Fruit fly (Drosophila melanogaster) whole organism, embryonic: Measurements from ENCODE around the gene Jhbp5.
A peak's percentile ranks its signal among the peaks of the same experiment; 100 is the strongest.

ENCODE experiments used
- BtbVII ChIP-seq: fragments of 200-800 bp; sonication (Bioruptor generic); optimal IDR thresholded peaks from 3 replicates; lab custom pipeline; 2017; ENCODE audit warnings: missing biosample characterization, mild to moderate bottlenecking, missing genetic modification characterization
- CG1024 ChIP-seq: fragments of 200-800 bp; sonication (Bioruptor generic); IDR thresholded peaks from 2 replicates; pipeline ENCODE4 v1.3.6; 2022; ENCODE audit warnings: missing biosample characterization, missing genetic modification characterization
- CG10979 ChIP-seq: fragments of 200-800 bp; sonication (Bioruptor generic); optimal IDR thresholded peaks from 2 replicates; lab custom pipeline; 2018; ENCODE audit warnings: missing biosample characterization, mild to moderate bottlenecking, missing genetic modification characterization, moderate library complexity
- CG11247 ChIP-seq: fragments of 200-800 bp; sonication (Bioruptor generic); IDR thresholded peaks from 2 replicates; pipeline ENCODE4 v1.3.6; 2022; ENCODE audit warnings: missing biosample characterization, missing genetic modification characterization
- CG1233 ChIP-seq: fragments of 200-800 bp; sonication (Bioruptor generic); optimal IDR thresholded peaks from 4 replicates; lab custom pipeline; 2018; ENCODE audit warnings: missing biosample characterization, mild to moderate bottlenecking, missing genetic modification characterization
- CG13624 ChIP-seq: fragments of 200-800 bp; sonication (Bioruptor generic); optimal IDR thresholded peaks from 2 replicates; lab custom pipeline; 2016; ENCODE audit warnings: missing biosample characterization, missing genetic modification characterization
- CG13775 ChIP-seq: fragments of 200-800 bp; sonication (Bioruptor generic); optimal IDR thresholded peaks from 3 replicates; lab custom pipeline; 2017; ENCODE audit warnings: missing biosample characterization, mild to moderate bottlenecking, missing genetic modification characterization
- CG14965 ChIP-seq: fragments of 200-800 bp; sonication (Bioruptor generic); optimal IDR thresholded peaks from 2 replicates; lab custom pipeline; 2016; ENCODE audit warnings: missing biosample characterization, missing genetic modification characterization, borderline replicate concordance
- CG15601 ChIP-seq: fragments of 200-800 bp; sonication (Bioruptor generic); optimal IDR thresholded peaks from 3 replicates; lab custom pipeline; 2019; ENCODE audit warnings: missing biosample characterization, mild to moderate bottlenecking, missing genetic modification characterization, moderate library complexity
- CG17829 ChIP-seq: fragments of 200-800 bp; optimal IDR thresholded peaks from 2 replicates; lab custom pipeline; 2019; ENCODE audit warnings: missing biosample characterization, mild to moderate bottlenecking, missing genetic modification characterization, moderate library complexity
- CG18619 ChIP-seq: fragments of 200-800 bp; sonication (Bioruptor generic); optimal IDR thresholded peaks from 3 replicates; lab custom pipeline; 2017; ENCODE audit warnings: missing biosample characterization, mild to moderate bottlenecking, missing genetic modification characterization
- CG2889 ChIP-seq: fragments of 200-800 bp; sonication (Bioruptor generic); IDR thresholded peaks from 3 replicates; pipeline ENCODE4 v1.3.6; 2022; ENCODE audit warnings: missing biosample characterization, missing genetic modification characterization
- CG4282 ChIP-seq: fragments of 200-800 bp; sonication (Bioruptor generic); optimal IDR thresholded peaks from 2 replicates; lab custom pipeline; 2016; ENCODE audit warnings: missing biosample characterization, missing genetic modification characterization
- CG43689 ChIP-seq: fragments of 200-800 bp; sonication (Bioruptor generic); IDR thresholded peaks from 2 replicates; pipeline ENCODE4 v1.3.6; 2022; ENCODE audit warnings: missing biosample characterization, missing genetic modification characterization
- CG6791 ChIP-seq: fragments of 200-800 bp; sonication (Bioruptor generic); IDR thresholded peaks from 3 replicates; pipeline ENCODE4 v1.3.6; 2022; ENCODE audit warnings: missing biosample characterization, missing genetic modification characterization; ENCODE audit not compliant: partially characterized antibody
- CG7963 ChIP-seq: fragments of 200-800 bp; sonication (Bioruptor generic); IDR thresholded peaks from 3 replicates; pipeline ENCODE4 v1.3.6; 2022; ENCODE audit warnings: missing biosample characterization, missing genetic modification characterization; ENCODE audit not compliant: partially characterized antibody
- CG9215 ChIP-seq: fragments of 200-800 bp; sonication (Bioruptor generic); IDR thresholded peaks from 2 replicates; pipeline ENCODE4 v1.3.6; 2022; ENCODE audit warnings: missing biosample characterization, missing genetic modification characterization
- CkIIα-i1 ChIP-seq: fragments of 200-800 bp; sonication (Bioruptor generic); IDR thresholded peaks from 2 replicates; pipeline ENCODE4 v1.3.6; 2022; ENCODE audit warnings: missing biosample characterization, missing genetic modification characterization
- D19B ChIP-seq: fragments of 200-800 bp; sonication (Bioruptor generic); optimal IDR thresholded peaks from 2 replicates; lab custom pipeline; 2017; ENCODE audit warnings: missing biosample characterization, mild to moderate bottlenecking, missing genetic modification characterization
- Dad ChIP-seq: fragments of 200-800 bp; sonication (Bioruptor generic); optimal IDR thresholded peaks from 3 replicates; lab custom pipeline; 2016; ENCODE audit warnings: missing biosample characterization, missing genetic modification characterization
- Dll ChIP-seq: fragments of 200-800 bp; sonication (Bioruptor generic); IDR thresholded peaks from 4 replicates; pipeline ENCODE4 v1.3.6; 2022; ENCODE audit warnings: missing biosample characterization, missing genetic modification characterization; ENCODE audit not compliant: partially characterized antibody
- Dp ChIP-seq: fragments of 200-800 bp; sonication (Bioruptor generic); optimal IDR thresholded peaks from 2 replicates; lab custom pipeline; 2018; ENCODE audit warnings: missing biosample characterization, mild to moderate bottlenecking, missing genetic modification characterization, moderate library complexity
- H15 ChIP-seq: fragments of 200-800 bp; sonication (Bioruptor generic); IDR thresholded peaks from 3 replicates; pipeline ENCODE4 v1.3.6; 2022; ENCODE audit warnings: missing biosample characterization, missing genetic modification characterization
- Hmr ChIP-seq: fragments of 200-800 bp; sonication (Bioruptor generic); optimal IDR thresholded peaks from 3 replicates; lab custom pipeline; 2017; ENCODE audit warnings: mild to moderate bottlenecking, missing biosample characterization, missing genetic modification reagents, missing genetic modification characterization
- Mad ChIP-seq: fragments of 200-800 bp; sonication (Bioruptor generic); optimal IDR thresholded peaks from 2 replicates; lab custom pipeline; 2016; ENCODE audit warnings: missing biosample characterization, missing genetic modification characterization
- Myb ChIP-seq: fragments of 200-800 bp; sonication (Bioruptor generic); optimal IDR thresholded peaks from 2 replicates; lab custom pipeline; 2016; ENCODE audit warnings: missing biosample characterization, missing genetic modification characterization
- Neu2 ChIP-seq: fragments of 200-800 bp; sonication (Bioruptor generic); optimal IDR thresholded peaks from 3 replicates; lab custom pipeline; 2016; ENCODE audit warnings: missing biosample characterization, missing genetic modification characterization, borderline replicate concordance
- Nf-YA ChIP-seq: fragments of 200-800 bp; sonication (Bioruptor generic); IDR thresholded peaks from 2 replicates; pipeline ENCODE4 v1.3.6; 2022; ENCODE audit warnings: missing biosample characterization, missing genetic modification characterization
- Sox102F ChIP-seq: fragments of 200-800 bp; sonication (Bioruptor generic); optimal IDR thresholded peaks from 2 replicates; lab custom pipeline; 2018; ENCODE audit warnings: missing biosample characterization, mild to moderate bottlenecking, missing genetic modification characterization, moderate library complexity
- Ssrp ChIP-seq: fragments of 200-800 bp; sonication (Bioruptor generic); optimal IDR thresholded peaks from 2 replicates; lab custom pipeline; 2018; ENCODE audit warnings: missing biosample characterization, mild to moderate bottlenecking, missing genetic modification characterization, moderate library complexity
- Vsx1 ChIP-seq: fragments of 200-800 bp; sonication (Bioruptor generic); optimal IDR thresholded peaks from 2 replicates; lab custom pipeline; 2017; ENCODE audit warnings: missing biosample characterization, mild to moderate bottlenecking, missing genetic modification characterization, missing genetic modification reagents
- Xbp1 ChIP-seq: fragments of 200-800 bp; sonication (Bioruptor generic); optimal IDR thresholded peaks from 3 replicates; lab custom pipeline; 2016; ENCODE audit warnings: missing biosample characterization, mild to moderate bottlenecking, missing genetic modification characterization
- crp ChIP-seq, 2 experiments: fragments of 200-800 bp; sonication (Bioruptor generic); optimal IDR thresholded peaks; 2 replicates in 1 of 2; 3 replicates in 1 of 2; lab custom pipeline; 2017; ENCODE audit warnings: missing biosample characterization in 2 of 2, missing genetic modification characterization in 2 of 2, mild to moderate bottlenecking in 1 of 2, moderate library complexity in 1 of 2
- da ChIP-seq: fragments of 200-800 bp; sonication (Bioruptor generic); optimal IDR thresholded peaks from 2 replicates; lab custom pipeline; 2016; ENCODE audit warnings: missing biosample characterization, missing genetic modification characterization
- emc ChIP-seq: fragments of 200-800 bp; sonication (Bioruptor generic); optimal IDR thresholded peaks from 2 replicates; lab custom pipeline; 2016; ENCODE audit warnings: missing biosample characterization, missing genetic modification characterization
- ems ChIP-seq: fragments of 200-800 bp; sonication (Bioruptor generic); optimal IDR thresholded peaks from 3 replicates; lab custom pipeline; 2016; ENCODE audit warnings: missing biosample characterization, missing genetic modification characterization
- eve ChIP-seq, 2 experiments: fragments of >200 bp; optimal IDR thresholded peaks; 2 replicates each; lab custom pipeline; 2017; ENCODE audit warnings: missing biosample characterization in 2 of 2, missing genetic modification characterization in 2 of 2
- fd102C ChIP-seq: fragments of 200-800 bp; sonication (Bioruptor generic); optimal IDR thresholded peaks from 2 replicates; lab custom pipeline; 2018; ENCODE audit warnings: missing biosample characterization, mild to moderate bottlenecking, missing genetic modification characterization, moderate library complexity
- gce ChIP-seq: fragments of 200-800 bp; sonication (Bioruptor generic); IDR thresholded peaks from 3 replicates; pipeline ENCODE4 v1.3.6; 2022; ENCODE audit warnings: missing biosample characterization, missing genetic modification characterization
- gsb-n ChIP-seq: fragments of 200-800 bp; sonication (Bioruptor generic); optimal IDR thresholded peaks from 3 replicates; lab custom pipeline; 2018; ENCODE audit warnings: missing biosample characterization, mild to moderate bottlenecking, missing genetic modification characterization
- hbn ChIP-seq: fragments of 200-800 bp; sonication (Bioruptor generic); IDR thresholded peaks from 2 replicates; pipeline ENCODE4 v1.3.6; 2022; ENCODE audit warnings: missing biosample characterization, missing genetic modification characterization; ENCODE audit not compliant: partially characterized antibody
- knrl ChIP-seq: fragments of 200-800 bp; sonication (Bioruptor generic); IDR thresholded peaks from 3 replicates; pipeline ENCODE4 v1.3.6; 2022; ENCODE audit warnings: missing biosample characterization, missing genetic modification characterization; ENCODE audit not compliant: partially characterized antibody
- pho ChIP-seq: fragments of 200-800 bp; sonication (Bioruptor generic); optimal IDR thresholded peaks from 2 replicates; lab custom pipeline; 2016; ENCODE audit warnings: missing biosample characterization, missing genetic modification characterization
- pum ChIP-seq: fragments of 200-800 bp; sonication (Bioruptor generic); optimal IDR thresholded peaks from 2 replicates; lab custom pipeline; 2016; ENCODE audit warnings: missing biosample characterization, missing genetic modification characterization
- pzg ChIP-seq: fragments of 200-800 bp; sonication (Bioruptor generic); optimal IDR thresholded peaks from 3 replicates; lab custom pipeline; 2018; ENCODE audit warnings: missing biosample characterization, mild to moderate bottlenecking, missing genetic modification characterization, moderate library complexity
- stwl ChIP-seq: fragments of 200-800 bp; sonication (Bioruptor generic); optimal IDR thresholded peaks from 3 replicates; lab custom pipeline; 2018; ENCODE audit warnings: missing biosample characterization, mild to moderate bottlenecking, missing genetic modification characterization, moderate library complexity
- tin ChIP-seq: fragments of 200-800 bp; sonication (Bioruptor generic); optimal IDR thresholded peaks from 3 replicates; lab custom pipeline; 2016; ENCODE audit warnings: missing biosample characterization, missing genetic modification characterization
- tll ChIP-seq, 2 experiments: fragments of 200-800 bp in 1 of 2; fragments of >200 bp in 1 of 2; sonication (Bioruptor generic) in 1 of 2; optimal IDR thresholded peaks; 2 replicates each; lab custom pipeline; 2017 to 2019; ENCODE audit warnings: missing biosample characterization in 2 of 2, missing genetic modification characterization in 2 of 2, mild to moderate bottlenecking in 1 of 2, moderate library complexity in 1 of 2
- trem ChIP-seq: fragments of 200-800 bp; optimal IDR thresholded peaks from 3 replicates; lab custom pipeline; 2019; ENCODE audit warnings: missing biosample characterization, mild to moderate bottlenecking, missing genetic modification characterization, moderate library complexity
- unpg ChIP-seq: fragments of 200-800 bp; sonication (Bioruptor generic); optimal IDR thresholded peaks from 3 replicates; lab custom pipeline; 2018; ENCODE audit warnings: missing biosample characterization, mild to moderate bottlenecking, missing genetic modification characterization, moderate library complexity

The Jhbp5 gene

dm6 chr3R:16049369-16049768 lies 3.4 kb upstream of the Jhbp5 start, which contains the start of the genes IKKbeta and CG5013 (continued):
- TF ChIP-seq Myb (peak; percentile 43), D19B (GFP tag; lab: Kevin White, UChicago) (no peak), da (GFP tag; lab: Kevin White, UChicago) (no peak), CG18619 (GFP tag; lab: Kevin White, UChicago) (peak; percentile 5), ems (GFP tag; lab: Kevin White, UChicago) (peak; percentile 43), Vsx1 (GFP tag; lab: Kevin White, UChicago) (no peak), hbn (peak; percentile 79), emc (GFP tag; lab: Kevin White, UChicago) (no peak), CG9215 (GFP tag; lab: Robert Waterston, UW) (peak; percentile 58), tll (GFP tag; optimal IDR thresholded peaks at IDR 0.05; lab: Kevin White, UChicago) (peak; percentile 14 to 75), Xbp1 (GFP tag; lab: Kevin White, UChicago) (peak; percentile 52), CG13624 (GFP tag; lab: Kevin White, UChicago) (peak; percentile 65), trem (tag; lab: Kevin White, UChicago) (peak; percentile 74), Ssrp (tag; lab: Kevin White, UChicago) (no peak), CkIIα-i1 (no peak), Dp (peak; percentile 31), CG1024 (GFP tag; lab: Robert Waterston, UW) (no peak), Neu2 (GFP tag; lab: Kevin White, UChicago) (no peak), CG4282 (GFP tag; lab: Kevin White, UChicago) (peak; percentile 55), knrl (GFP tag; lab: Robert Waterston, UW) (peak; percentile 84), CG13775 (peak; percentile 32), eve (GFP tag; optimal IDR thresholded peaks at IDR 0.05; lab: Kevin White, UChicago) (no peak), Nf-YA (GFP tag; lab: Robert Waterston, UW) (no peak), stwl (tag; lab: Kevin White, UChicago) (peak; percentile 78), gce (GFP tag; lab: Robert Waterston, UW) (no peak), tin (GFP tag; lab: Kevin White, UChicago) (peak; percentile 36), CG2889 (peak; percentile 60; the same call in 2 of the 3 replicates), Dll (peak; percentile 89), BtbVII (GFP tag; lab: Kevin White, UChicago) (no peak), CG43689 (GFP tag; lab: Robert Waterston, UW) (no peak), gsb-n (tag; lab: Kevin White, UChicago) (no peak), CG15601 (tag; lab: Kevin White, UChicago) (no peak), CG6791 (GFP tag; lab: Robert Waterston, UW) (peak; percentile 74), CG7963 (peak; percentile 73), unpg (GFP tag; lab: Kevin White, UChicago) (no peak), Dad (peak; percentile 44), Mad (GFP tag; lab: Kevin White, UChicago) (no peak), CG10979 (tag; lab: Kevin White, UChicago) (peak; percentile 40), CG11247 (no peak), pho (GFP tag; lab: Kevin White, UChicago) (peak; percentile 70), pzg (peak; percentile 68), pum (GFP tag; lab: Kevin White, UChicago) (peak; percentile 29), CG14965 (no peak), CG1233 (GFP tag; lab: Kevin White, UChicago) (peak; percentile 10), H15 (GFP tag; lab: Robert Waterston, UW) (peak; percentile 39; the same call in 1 of the 3 replicates), Hmr (GFP tag; lab: Kevin White, UChicago) (peak; percentile 26), Sox102F (GFP tag; lab: Kevin White, UChicago) (no peak), fd102C (GFP tag; lab: Kevin White, UChicago) (no peak), CG17829 (tag; lab: Kevin White, UChicago) (peak; percentile 59), crp (GFP tag; optimal IDR thresholded peaks at IDR 0.05; lab: Kevin White, UChicago) (no peak)
